Worm (Caenorhabditis elegans) whole organism, L4 larva: ENCODE results near the gene C55C3.73.

Experiments
- arid-1 ChIP-seq: fragments of 200-800 bp; sonication (Bioruptor generic); conservative IDR thresholded peaks from 2 replicates; pipeline ENCODE4 v1.3.6; 2022; ENCODE audit warnings: missing genetic modification reagents, missing genetic modification characterization, missing compliant biosample characterization
- fkh-10 ChIP-seq: fragments of 150-350 bp; optimal IDR thresholded peaks from 2 replicates; lab custom pipeline; 2014; ENCODE audit warnings: missing biosample characterization, missing genetic modification reagents, missing genetic modification characterization
- gei-8 ChIP-seq: fragments of 200-800 bp; sonication (Bioruptor generic); optimal IDR thresholded peaks from 2 replicates; lab custom pipeline; 2018; ENCODE audit warnings: mild to moderate bottlenecking, missing genetic modification characterization, missing compliant biosample characterization
- lir-3 ChIP-seq: sonication (generic microtip); optimal IDR thresholded peaks from 2 replicates; lab custom pipeline; 2016; ENCODE audit warnings: mild to moderate bottlenecking, missing genetic modification characterization, missing compliant biosample characterization
- mdl-1 ChIP-seq, 2 experiments: fragments of 150-350 bp in 1 of 2; sonication (generic microtip) in 1 of 2; optimal IDR thresholded peaks; 2 replicates each; lab custom pipeline; 2014 to 2017; ENCODE audit warnings: missing biosample characterization in 2 of 2, missing genetic modification characterization in 2 of 2
- nhr-28 ChIP-seq: fragments of 150-350 bp; optimal IDR thresholded peaks from 2 replicates; lab custom pipeline; 2014; ENCODE audit warnings: missing biosample characterization, missing genetic modification characterization
- pha-4 ChIP-seq, 2 experiments: fragments of 150-350 bp in 1 of 2; fragments of 200-800 bp in 1 of 2; sonication (Bioruptor generic) in 1 of 2; IDR thresholded peaks in 1 of 2; optimal IDR thresholded peaks in 1 of 2; 2 replicates each; pipeline versions ENCODE4 v1.3.6 to Lab custom; 2014 to 2022; ENCODE audit warnings: missing genetic modification characterization in 2 of 2, missing genetic modification reagents in 2 of 2, missing biosample characterization in 1 of 2, missing compliant biosample characterization in 1 of 2
- snpc-4 ChIP-seq: fragments of 150-350 bp; optimal IDR thresholded peaks from 2 replicates; lab custom pipeline; 2014; ENCODE audit warnings: missing biosample characterization, missing genetic modification characterization
- zag-1 ChIP-seq: fragments of 150-350 bp; optimal IDR thresholded peaks from 2 replicates; lab custom pipeline; 2014; ENCODE audit warnings: missing biosample characterization, missing genetic modification characterization

- TF ChIP-seq nhr-28 (tag; lab: Kevin White, UChicago) (no peak), lir-3 (tag; lab: Kevin White, UChicago) (no peak), snpc-4 (tag; lab: Kevin White, UChicago) (no peak), arid-1 (GFP tag; lab: Robert Waterston, UW) (no peak), gei-8 (GFP tag; lab: Kevin White, UChicago) (no peak), zag-1 (no peak), fkh-10 (no peak), pha-4 (GFP tag; IDR thresholded peaks at IDR 0.05; lab: Robert Waterston, UW) (no peak), pha-4 (tag; optimal IDR thresholded peaks at IDR 0.05; lab: Kevin White, UChicago) (no peak), mdl-1 (tag; optimal IDR thresholded peaks at IDR 0.05; lab: Kevin White, UChicago) (no peak)
Observed at ce11 chrIV:5674435-5674834, 28.8 kb downstream of the C55C3.73 start, which contains the start of gene srd-5.
